Fruit fly (Drosophila melanogaster) whole organism, adult: ENCODE data around the gene trh.

Experiments
- CG11617 ChIP-seq: fragments of 200-800 bp; sonication (Bioruptor generic); optimal IDR thresholded peaks from 2 replicates; lab custom pipeline; 2017; ENCODE audit warnings: mild to moderate bottlenecking, missing biosample characterization, missing genetic modification reagents, missing genetic modification characterization
- Hr96 ChIP-seq: fragments of 200-800 bp; sonication (Bioruptor generic); optimal IDR thresholded peaks from 2 replicates; lab custom pipeline; 2016; ENCODE audit warnings: missing biosample characterization, missing genetic modification characterization
- cic ChIP-seq: fragments of 200-800 bp; sonication (Bioruptor generic); optimal IDR thresholded peaks from 2 replicates; lab custom pipeline; 2017; ENCODE audit warnings: missing biosample characterization, mild to moderate bottlenecking, missing genetic modification characterization, moderate library complexity

dm6 chr3L:324486-324885, 67.9 kb downstream of the trh start, which contains the start of gene CG32344:
- TF ChIP-seq Hr96 (GFP tag; lab: Kevin White, UChicago) (no peak), CG11617 (GFP tag; lab: Kevin White, UChicago) (no peak), cic (GFP tag; lab: Kevin White, UChicago) (no peak)
